Worm (Caenorhabditis elegans) whole organism, L3 larva: Measurements from ENCODE around the gene F18E9.3.

Experiments used
- ZK546.5 ChIP-seq: sonication (generic microtip); optimal IDR thresholded peaks from 2 replicates; lab custom pipeline; 2017; ENCODE audit warnings: missing biosample characterization, missing genetic modification characterization
- aly-2 ChIP-seq: fragments of 150-350 bp; optimal IDR thresholded peaks from 2 replicates; lab custom pipeline; 2014; ENCODE audit warnings: missing biosample characterization, missing genetic modification characterization
- ceh-16 ChIP-seq: sonication (generic microtip); optimal IDR thresholded peaks from 2 replicates; lab custom pipeline; 2017; ENCODE audit warnings: missing biosample characterization, missing genetic modification characterization
- ceh-28 ChIP-seq: fragments of 150-350 bp; optimal IDR thresholded peaks from 2 replicates; lab custom pipeline; 2014; ENCODE audit warnings: missing biosample characterization, missing genetic modification reagents, missing genetic modification characterization
- ceh-82 ChIP-seq: fragments of 150-350 bp; optimal IDR thresholded peaks from 2 replicates; lab custom pipeline; 2014; ENCODE audit warnings: missing biosample characterization, missing genetic modification characterization
- ceh-9 ChIP-seq: sonication (generic microtip); optimal IDR thresholded peaks from 2 replicates; lab custom pipeline; 2018; ENCODE audit warnings: missing biosample characterization, missing genetic modification characterization
- egl-27 ChIP-seq: sonication (generic microtip); optimal IDR thresholded peaks from 4 replicates; lab custom pipeline; 2017; ENCODE audit warnings: missing biosample characterization, missing genetic modification reagents, missing genetic modification characterization
- elt-1 ChIP-seq: fragments of 150-350 bp; optimal IDR thresholded peaks from 2 replicates; lab custom pipeline; 2014; ENCODE audit warnings: missing biosample characterization, missing genetic modification characterization
- elt-2 ChIP-seq: sonication (generic microtip); optimal IDR thresholded peaks from 2 replicates; lab custom pipeline; 2016; ENCODE audit warnings: missing genetic modification reagents, mild to moderate bottlenecking, missing genetic modification characterization, missing compliant biosample characterization
- elt-3 ChIP-seq, 3 experiments: fragments of 150-350 bp in 1 of 3; sonication (generic microtip) in 2 of 3; optimal IDR thresholded peaks; 2 replicates in 2 of 3; 4 replicates in 1 of 3; lab custom pipeline; 2014 to 2017; ENCODE audit warnings: missing biosample characterization in 3 of 3, missing genetic modification characterization in 3 of 3
- eor-1 ChIP-seq, 2 experiments: fragments of 150-350 bp; optimal IDR thresholded peaks; 2 replicates each; lab custom pipeline; 2014 to 2018; ENCODE audit warnings: missing biosample characterization in 2 of 2, missing genetic modification characterization in 2 of 2
- fkh-10 ChIP-seq: sonication (generic microtip); optimal IDR thresholded peaks from 2 replicates; lab custom pipeline; 2017; ENCODE audit warnings: missing biosample characterization, missing genetic modification reagents, missing genetic modification characterization
- fkh-2 ChIP-seq: fragments of 150-350 bp; optimal IDR thresholded peaks from 2 replicates; lab custom pipeline; 2014; ENCODE audit warnings: missing biosample characterization, missing genetic modification reagents, missing genetic modification characterization
- fos-1 ChIP-seq: fragments of 150-350 bp; optimal IDR thresholded peaks from 2 replicates; lab custom pipeline; 2014; ENCODE audit warnings: missing biosample characterization, missing genetic modification characterization
- jun-1 ChIP-seq: fragments of 150-350 bp; optimal IDR thresholded peaks from 2 replicates; lab custom pipeline; 2014; ENCODE audit warnings: missing biosample characterization, missing genetic modification reagents, missing genetic modification characterization
- lin-39 ChIP-seq: fragments of 150-350 bp; optimal IDR thresholded peaks from 2 replicates; lab custom pipeline; 2018; ENCODE audit warnings: missing biosample characterization, missing genetic modification reagents, missing genetic modification characterization
- mdl-1 ChIP-seq: fragments of 150-350 bp; optimal IDR thresholded peaks from 2 replicates; lab custom pipeline; 2014; ENCODE audit warnings: missing biosample characterization, missing genetic modification characterization
- mml-1 ChIP-seq: fragments of 150-350 bp; sonication (generic microtip); optimal IDR thresholded peaks from 3 replicates; lab custom pipeline; 2014; ENCODE audit warnings: missing biosample characterization, missing genetic modification characterization
- nfya-1 ChIP-seq: sonication (generic microtip); optimal IDR thresholded peaks from 2 replicates; lab custom pipeline; 2017; ENCODE audit warnings: missing genetic modification characterization, mild to moderate bottlenecking, missing compliant biosample characterization, antibody characterized with exemption, moderate library complexity; ENCODE audit not compliant: insufficient read depth
- nhr-11 ChIP-seq: fragments of 150-350 bp; optimal IDR thresholded peaks from 2 replicates; lab custom pipeline; 2014; ENCODE audit warnings: missing biosample characterization, missing genetic modification characterization
- nhr-23 ChIP-seq: fragments of 150-350 bp; optimal IDR thresholded peaks from 2 replicates; lab custom pipeline; 2014; ENCODE audit warnings: missing biosample characterization, missing genetic modification reagents, missing genetic modification characterization
- nhr-25 ChIP-seq: sonication (generic microtip); optimal IDR thresholded peaks from 2 replicates; lab custom pipeline; 2017; ENCODE audit warnings: missing biosample characterization, missing genetic modification characterization
- nhr-28 ChIP-seq: fragments of 150-350 bp; optimal IDR thresholded peaks from 2 replicates; lab custom pipeline; 2014; ENCODE audit warnings: missing biosample characterization, missing genetic modification characterization
- nhr-43 ChIP-seq: sonication (generic microtip); optimal IDR thresholded peaks from 2 replicates; lab custom pipeline; 2016; ENCODE audit warnings: mild to moderate bottlenecking, missing genetic modification characterization, missing compliant biosample characterization; ENCODE audit not compliant: poor library complexity, severe bottlenecking
- nhr-67 ChIP-seq: fragments of 150-350 bp; optimal IDR thresholded peaks from 2 replicates; lab custom pipeline; 2014; ENCODE audit warnings: missing biosample characterization, missing genetic modification characterization
- nhr-76 ChIP-seq: fragments of 150-350 bp; sonication (generic microtip); optimal IDR thresholded peaks from 5 replicates; lab custom pipeline; 2014; ENCODE audit warnings: missing biosample characterization, missing genetic modification characterization
- nhr-77 ChIP-seq: fragments of 150-350 bp; optimal IDR thresholded peaks from 2 replicates; lab custom pipeline; 2014; ENCODE audit warnings: missing biosample characterization, missing genetic modification characterization
- pha-4 ChIP-seq: fragments of 150-350 bp; optimal IDR thresholded peaks from 2 replicates; lab custom pipeline; 2014; ENCODE audit warnings: missing biosample characterization, missing genetic modification reagents, missing genetic modification characterization
- pqm-1 ChIP-seq: fragments of 150-350 bp; optimal IDR thresholded peaks from 2 replicates; lab custom pipeline; 2017; ENCODE audit warnings: missing biosample characterization, missing genetic modification characterization, inconsistent platforms
- sea-2 ChIP-seq: fragments of 150-350 bp; sonication (generic microtip); optimal IDR thresholded peaks from 4 replicates; lab custom pipeline; 2014; ENCODE audit warnings: missing biosample characterization, missing genetic modification reagents, missing genetic modification characterization
- skn-1 ChIP-seq: fragments of 150-350 bp; optimal IDR thresholded peaks from 2 replicates; lab custom pipeline; 2014; ENCODE audit warnings: missing biosample characterization, missing genetic modification characterization
- unc-39 ChIP-seq: sonication (generic microtip); optimal IDR thresholded peaks from 4 replicates; lab custom pipeline; 2017; ENCODE audit warnings: missing biosample characterization, missing genetic modification characterization
- zag-1 ChIP-seq: fragments of 150-350 bp; optimal IDR thresholded peaks from 2 replicates; lab custom pipeline; 2014; ENCODE audit warnings: missing biosample characterization, missing genetic modification characterization
- ztf-11 ChIP-seq: fragments of 150-350 bp; optimal IDR thresholded peaks from 2 replicates; lab custom pipeline; 2014; ENCODE audit warnings: missing biosample characterization, missing genetic modification characterization
- ztf-4 ChIP-seq: fragments of 150-350 bp; optimal IDR thresholded peaks from 2 replicates; lab custom pipeline; 2014; ENCODE audit warnings: missing biosample characterization, missing genetic modification characterization

Gene F18E9.3

ce11 chrX:8597647-8598046 is 11.7 kb downstream of the F18E9.3 start, which contains the start of gene F18E9.7:
Gene F18E9.7, minus strand, starts transcription at chrX:8597747.
- TF ChIP-seq nhr-28 (tag; lab: Kevin White, UChicago): no peak
- no peak for TF ChIP-seq nhr-43 (tag; lab: Kevin White, UChicago)
- no peak for TF ChIP-seq egl-27 (tag; lab: Kevin White, UChicago)
- TF ChIP-seq ztf-4 (tag; lab: Kevin White, UChicago): no peak
- TF ChIP-seq zag-1 (tag; lab: Kevin White, UChicago): no peak
- TF ChIP-seq nhr-67 (tag; lab: Kevin White, UChicago): no peak
- TF ChIP-seq ceh-9: no peak
- TF ChIP-seq elt-3 (tag; optimal IDR thresholded peaks at IDR 0.05; lab: Kevin White, UChicago): no peak
- no peak for TF ChIP-seq ceh-82 (tag; lab: Kevin White, UChicago)
- TF ChIP-seq ztf-11 (tag; lab: Kevin White, UChicago): no peak
- no peak for TF ChIP-seq nhr-25
- TF ChIP-seq sea-2: no peak
- TF ChIP-seq eor-1 (tag; optimal IDR thresholded peaks at IDR 0.05; lab: Kevin White, UChicago): no peak
- TF ChIP-seq mml-1 (tag; lab: Kevin White, UChicago): no peak
- no peak for TF ChIP-seq fkh-2
- no peak for TF ChIP-seq ZK546.5 (tag; lab: Kevin White, UChicago)
- TF ChIP-seq ceh-16 (tag; lab: Kevin White, UChicago): no peak
- TF ChIP-seq fos-1 (tag; lab: Kevin White, UChicago): no peak
- TF ChIP-seq unc-39 (tag; lab: Kevin White, UChicago): no peak

DNA sequence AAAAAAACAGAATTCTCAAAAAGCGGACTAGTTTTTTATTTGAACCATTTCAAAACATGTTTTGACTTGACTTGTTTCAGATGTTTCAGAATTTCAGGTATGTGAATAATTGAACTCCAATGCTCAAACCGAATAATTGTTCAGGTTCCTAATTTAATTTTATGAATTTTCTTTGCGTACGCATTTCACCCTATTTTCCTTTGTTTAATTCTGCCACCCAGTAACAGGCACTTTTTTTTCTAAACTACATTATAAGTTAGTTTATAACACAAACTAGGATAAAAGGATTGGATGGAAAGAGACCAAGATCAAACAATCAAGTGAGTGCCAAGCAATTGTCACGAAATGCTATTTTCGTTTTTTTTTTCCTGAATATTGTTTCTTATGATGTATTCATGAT is 12.5 kb downstream of the F18E9.3 start:
- no peak for TF ChIP-seq skn-1
- TF ChIP-seq lin-39 (tag; lab: Kevin White, UChicago): no peak
- TF ChIP-seq ceh-28: no peak
- no peak for TF ChIP-seq jun-1 (tag; lab: Kevin White, UChicago)
- TF ChIP-seq pha-4 (tag; lab: Kevin White, UChicago): no peak
- TF ChIP-seq nhr-77 (tag; lab: Kevin White, UChicago): no peak
- no peak for TF ChIP-seq fkh-10 (GFP tag; lab: Kevin White, UChicago)

DNA sequence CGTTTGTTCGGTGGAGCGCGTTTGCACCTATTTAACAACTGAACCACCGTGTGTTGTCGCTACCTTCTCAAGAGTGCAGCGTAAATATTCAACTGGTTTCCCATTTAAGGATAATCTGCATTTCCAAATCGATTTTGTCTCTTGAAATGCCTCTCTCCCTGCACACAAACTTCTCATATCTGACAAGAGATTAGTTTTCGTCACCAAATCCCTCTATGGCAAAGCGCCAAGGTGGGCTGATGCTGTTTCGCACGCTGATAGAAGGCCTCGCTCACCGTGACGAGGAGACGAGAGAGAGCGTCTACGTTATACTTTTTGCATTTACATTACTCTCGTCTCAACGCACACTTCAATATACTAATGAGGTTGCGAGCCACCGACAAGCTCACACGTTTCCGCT is 13.8 kb downstream of the F18E9.3 start:
- TF ChIP-seq aly-2 (tag; lab: Kevin White, UChicago): no peak
- no peak for TF ChIP-seq mdl-1 (tag; lab: Kevin White, UChicago)
- TF ChIP-seq fkh-2: no peak

- TF ChIP-seq elt-1 (tag; lab: Kevin White, UChicago) (no peak), elt-2 (tag; lab: Kevin White, UChicago) (no peak), fkh-2 (no peak), sea-2 (no peak), nhr-43 (tag; lab: Kevin White, UChicago) (no peak), eor-1 (tag; optimal IDR thresholded peaks at IDR 0.05; lab: Kevin White, UChicago) (no peak), nhr-23 (no peak), aly-2 (tag; lab: Kevin White, UChicago) (no peak), nhr-76 (tag; lab: Kevin White, UChicago) (no peak), mdl-1 (tag; lab: Kevin White, UChicago) (no peak), ztf-11 (tag; lab: Kevin White, UChicago) (no peak), nhr-11 (no peak), elt-3 (tag; optimal IDR thresholded peaks at IDR 0.05; lab: Kevin White, UChicago) (no peak), ceh-9 (no peak), nfya-1 (tag; lab: Kevin White, UChicago) (no peak)
Measured at ce11 chrX:8601235-8601634, 15.3 kb downstream of the F18E9.3 start, which contains the start of gene F18E9.1. Gene F18E9.1, plus strand, starts transcription at chrX:8601535.

DNA sequence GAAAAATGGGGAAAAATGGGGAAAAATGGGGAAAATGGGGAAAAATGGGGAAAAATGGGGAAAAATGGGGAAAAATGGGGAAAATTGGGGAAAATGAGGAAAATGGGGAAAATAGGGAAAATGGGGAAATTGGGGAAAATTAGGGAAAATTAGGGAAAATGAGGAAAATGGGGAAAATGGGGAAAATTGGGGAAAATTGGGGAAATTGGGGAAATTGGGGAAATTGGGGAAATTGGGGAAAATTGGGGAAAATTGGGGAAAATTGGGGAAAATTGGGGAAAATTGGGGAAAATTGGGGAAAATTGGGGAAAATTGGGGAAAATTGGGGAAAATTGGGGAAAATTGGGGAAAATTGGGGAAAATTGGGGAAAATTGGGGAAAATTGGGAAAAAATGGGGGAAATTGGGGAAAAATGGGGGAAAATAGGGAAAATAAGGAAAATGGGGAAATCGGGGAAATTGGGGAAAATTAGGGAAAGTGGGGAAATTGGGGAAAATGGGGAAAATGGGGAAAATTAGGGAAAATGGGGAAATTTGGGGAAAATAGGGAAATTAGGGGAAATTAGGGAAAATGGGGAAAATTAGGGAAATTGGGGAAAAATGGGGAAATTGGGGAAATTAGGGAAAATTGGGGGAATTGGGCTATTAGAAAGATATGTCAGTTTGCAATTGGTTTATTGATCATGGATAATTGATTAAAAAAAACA is 16.9 kb downstream of the F18E9.3 start:
- TF ChIP-seq nhr-25 (no peak), mdl-1 (tag; lab: Kevin White, UChicago) (no peak), skn-1 (no peak), unc-39 (tag; lab: Kevin White, UChicago) (no peak), pqm-1 (tag; lab: Kevin White, UChicago) (no peak), nhr-11 (no peak)
